Worm (Caenorhabditis elegans) whole organism, L2 larva: ENCODE results near the gene T14B4.20.

ENCODE experiments used
- F13H6.1 ChIP-seq: sonication (generic microtip); optimal IDR thresholded peaks from 2 replicates; lab custom pipeline; 2016; ENCODE audit warnings: missing genetic modification characterization, missing compliant biosample characterization
- ama-1 ChIP-seq: fragments of 150-350 bp; optimal IDR thresholded peaks from 2 replicates; lab custom pipeline; 2018; ENCODE audit warnings: inconsistent platforms
- blmp-1 ChIP-seq: sonication (generic microtip); optimal IDR thresholded peaks from 2 replicates; lab custom pipeline; 2017; ENCODE audit warnings: missing genetic modification characterization, mild to moderate bottlenecking, missing compliant biosample characterization, antibody characterized with exemption, moderate library complexity; ENCODE audit not compliant: insufficient read depth
- ceh-16 ChIP-seq: fragments of 150-350 bp; optimal IDR thresholded peaks from 2 replicates; lab custom pipeline; 2014; ENCODE audit warnings: missing biosample characterization, missing genetic modification characterization
- dmd-4 ChIP-seq: sonication (generic microtip); optimal IDR thresholded peaks from 2 replicates; lab custom pipeline; 2017; ENCODE audit warnings: missing biosample characterization, missing genetic modification characterization
- elt-3 ChIP-seq: sonication (generic microtip); optimal IDR thresholded peaks from 2 replicates; lab custom pipeline; 2017; ENCODE audit warnings: missing biosample characterization, missing genetic modification characterization
- lin-39 ChIP-seq: fragments of 150-350 bp; optimal IDR thresholded peaks from 2 replicates; lab custom pipeline; 2014; ENCODE audit warnings: missing biosample characterization, missing genetic modification reagents, missing genetic modification characterization
- nhr-77 ChIP-seq: fragments of 150-350 bp; optimal IDR thresholded peaks from 2 replicates; lab custom pipeline; 2014; ENCODE audit warnings: missing biosample characterization, missing genetic modification characterization
- sma-3 ChIP-seq: sonication (generic microtip); optimal IDR thresholded peaks from 2 replicates; lab custom pipeline; 2016; ENCODE audit warnings: missing genetic modification reagents, missing genetic modification characterization, missing compliant biosample characterization
- snpc-4 ChIP-seq: fragments of 150-350 bp; optimal IDR thresholded peaks from 2 replicates; lab custom pipeline; 2014; ENCODE audit warnings: missing biosample characterization, missing genetic modification characterization
- unc-55 ChIP-seq: fragments of 150-350 bp; sonication (generic microtip); optimal IDR thresholded peaks from 3 replicates; lab custom pipeline; 2014; ENCODE audit warnings: missing biosample characterization, missing genetic modification reagents, missing genetic modification characterization
- zag-1 ChIP-seq: fragments of 150-350 bp; optimal IDR thresholded peaks from 2 replicates; lab custom pipeline; 2014; ENCODE audit warnings: missing biosample characterization, missing genetic modification characterization
- ztf-1 ChIP-seq: fragments of 200-800 bp; sonication (Bioruptor generic); conservative IDR thresholded peaks from 2 replicates; pipeline ENCODE4 v1.3.6; 2022; ENCODE audit warnings: missing genetic modification characterization, missing compliant biosample characterization

DNA sequence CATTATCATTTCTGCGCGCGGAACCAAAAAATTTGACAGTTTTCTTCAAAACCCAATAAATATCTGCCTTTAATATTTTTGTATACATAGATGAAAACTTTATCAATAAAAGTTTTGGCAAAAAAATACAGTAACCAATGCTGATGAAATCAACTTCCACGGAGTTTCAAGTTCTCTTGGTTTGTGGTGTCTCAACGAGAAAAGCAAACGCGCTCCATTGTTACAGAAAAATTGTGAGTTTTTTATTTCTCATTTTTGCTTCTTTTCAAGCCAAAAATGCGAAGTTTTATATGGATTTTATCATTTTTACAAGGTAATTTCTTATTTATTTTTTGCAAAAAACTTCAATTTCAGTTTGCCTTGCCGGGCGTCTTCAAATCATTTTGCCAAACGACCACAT lies 18.0 kb downstream of the T14B4.20 start, which contains the start of gene T14B4.3:
- TF ChIP-seq elt-3 (tag; lab: Kevin White, UChicago) = no peak
- peak; percentile 50 for TF ChIP-seq F13H6.1
- TF ChIP-seq zag-1 (tag; lab: Kevin White, UChicago) = no peak
- TF ChIP-seq lin-39 (tag; lab: Kevin White, UChicago) = no peak
- peak; percentile 87 for TF ChIP-seq unc-55 (GFP tag; lab: Kevin White, UChicago)
- peak; percentile 2 for TF ChIP-seq snpc-4
- no peak for TF ChIP-seq dmd-4
- no peak for TF ChIP-seq ama-1 (lab: Kevin White, UChicago)
- no peak for TF ChIP-seq ceh-16 (tag; lab: Kevin White, UChicago)
- TF ChIP-seq sma-3 (GFP tag; lab: Kevin White, UChicago) = peak; percentile 72
- TF ChIP-seq nhr-77 = no peak
- no peak for TF ChIP-seq ztf-1
- TF ChIP-seq blmp-1 (tag; lab: Kevin White, UChicago) = no peak
